Worm (Caenorhabditis elegans) whole organism, L2 larva: ENCODE data around the gene cyk-3.

Experiments used
- C34F6.9 ChIP-seq: fragments of 150-350 bp; optimal IDR thresholded peaks from 2 replicates; lab custom pipeline; 2014; ENCODE audit warnings: missing biosample characterization, missing genetic modification characterization
- F13H6.1 ChIP-seq: sonication (generic microtip); optimal IDR thresholded peaks from 2 replicates; lab custom pipeline; 2016; ENCODE audit warnings: missing genetic modification characterization, missing compliant biosample characterization
- R02D3.7 ChIP-seq: fragments of 150-350 bp; optimal IDR thresholded peaks from 2 replicates; lab custom pipeline; 2014; ENCODE audit warnings: missing biosample characterization, missing genetic modification characterization
- Y55F3AM.14 ChIP-seq: fragments of 200-800 bp; sonication (Bioruptor generic); optimal IDR thresholded peaks from 2 replicates; lab custom pipeline; 2018; ENCODE audit warnings: mild to moderate bottlenecking, missing genetic modification characterization, missing compliant biosample characterization
- alr-1 ChIP-seq: fragments of 150-350 bp; optimal IDR thresholded peaks from 2 replicates; lab custom pipeline; 2014; ENCODE audit warnings: missing biosample characterization, missing genetic modification characterization
- ama-1 ChIP-seq: fragments of 150-350 bp; optimal IDR thresholded peaks from 2 replicates; lab custom pipeline; 2018; ENCODE audit warnings: inconsistent platforms
- blmp-1 ChIP-seq: sonication (generic microtip); optimal IDR thresholded peaks from 2 replicates; lab custom pipeline; 2017; ENCODE audit warnings: missing genetic modification characterization, mild to moderate bottlenecking, missing compliant biosample characterization, antibody characterized with exemption, moderate library complexity; ENCODE audit not compliant: insufficient read depth
- ceh-16 ChIP-seq: fragments of 150-350 bp; optimal IDR thresholded peaks from 2 replicates; lab custom pipeline; 2014; ENCODE audit warnings: missing biosample characterization, missing genetic modification characterization
- ceh-82 ChIP-seq: fragments of 150-350 bp; optimal IDR thresholded peaks from 2 replicates; lab custom pipeline; 2014; ENCODE audit warnings: missing biosample characterization, missing genetic modification characterization
- elt-3 ChIP-seq: sonication (generic microtip); optimal IDR thresholded peaks from 2 replicates; lab custom pipeline; 2017; ENCODE audit warnings: missing biosample characterization, missing genetic modification characterization
- fos-1 ChIP-seq: fragments of 150-350 bp; optimal IDR thresholded peaks from 2 replicates; lab custom pipeline; 2014; ENCODE audit warnings: missing biosample characterization, missing genetic modification characterization
- gmeb-1 ChIP-seq: fragments of 150-350 bp; optimal IDR thresholded peaks from 2 replicates; lab custom pipeline; 2014; ENCODE audit warnings: missing biosample characterization, missing genetic modification characterization
- lin-11 ChIP-seq: fragments of 150-350 bp; sonication (generic microtip); optimal IDR thresholded peaks from 2 replicates; lab custom pipeline; 2014; ENCODE audit warnings: missing biosample characterization, missing genetic modification characterization, inconsistent platforms, mixed read lengths
- lin-13 ChIP-seq: fragments of 150-350 bp; optimal IDR thresholded peaks from 2 replicates; lab custom pipeline; 2014; ENCODE audit warnings: missing biosample characterization, missing genetic modification reagents, missing genetic modification characterization
- lsy-2 ChIP-seq, 2 experiments: fragments of 150-350 bp in 1 of 2; sonication (generic microtip) in 1 of 2; optimal IDR thresholded peaks; 2 replicates each; lab custom pipeline; 2014 to 2017; ENCODE audit warnings: missing biosample characterization in 2 of 2, missing genetic modification characterization in 2 of 2
- mdl-1 ChIP-seq, 2 experiments: fragments of 150-350 bp in 1 of 2; sonication (generic microtip) in 1 of 2; optimal IDR thresholded peaks; 2 replicates each; lab custom pipeline; 2017; ENCODE audit warnings: missing biosample characterization in 2 of 2, missing genetic modification characterization in 2 of 2
- nhr-11 ChIP-seq: fragments of 150-350 bp; optimal IDR thresholded peaks from 2 replicates; lab custom pipeline; 2014; ENCODE audit warnings: missing biosample characterization, missing genetic modification characterization
- nhr-12 ChIP-seq: fragments of 150-350 bp; optimal IDR thresholded peaks from 2 replicates; lab custom pipeline; 2014; ENCODE audit warnings: missing biosample characterization, missing genetic modification characterization
- nhr-21 ChIP-seq: fragments of 150-350 bp; optimal IDR thresholded peaks from 2 replicates; lab custom pipeline; 2014; ENCODE audit warnings: missing biosample characterization, missing genetic modification characterization
- nhr-23 ChIP-seq: fragments of 150-350 bp; optimal IDR thresholded peaks from 2 replicates; lab custom pipeline; 2014; ENCODE audit warnings: missing biosample characterization, missing genetic modification reagents, missing genetic modification characterization
- nhr-237 ChIP-seq: fragments of 150-350 bp; optimal IDR thresholded peaks from 2 replicates; lab custom pipeline; 2014; ENCODE audit warnings: missing biosample characterization, missing genetic modification characterization
- nhr-25 ChIP-seq: fragments of 150-350 bp; sonication (generic microtip); optimal IDR thresholded peaks from 3 replicates; lab custom pipeline; 2014; ENCODE audit warnings: missing biosample characterization, missing genetic modification characterization
- nhr-77 ChIP-seq: fragments of 150-350 bp; optimal IDR thresholded peaks from 2 replicates; lab custom pipeline; 2014; ENCODE audit warnings: missing biosample characterization, missing genetic modification characterization
- peb-1 ChIP-seq: fragments of 150-350 bp; optimal IDR thresholded peaks from 2 replicates; lab custom pipeline; 2014; ENCODE audit warnings: missing biosample characterization, missing genetic modification characterization
- sem-4 ChIP-seq: fragments of 150-350 bp; optimal IDR thresholded peaks from 2 replicates; lab custom pipeline; 2014; ENCODE audit warnings: missing biosample characterization, missing genetic modification reagents, missing genetic modification characterization
- sma-3 ChIP-seq: sonication (generic microtip); optimal IDR thresholded peaks from 2 replicates; lab custom pipeline; 2016; ENCODE audit warnings: missing genetic modification reagents, missing genetic modification characterization, missing compliant biosample characterization
- unc-39 ChIP-seq: fragments of 150-350 bp; optimal IDR thresholded peaks from 2 replicates; lab custom pipeline; 2014; ENCODE audit warnings: missing biosample characterization, missing genetic modification characterization
- unc-55 ChIP-seq: fragments of 150-350 bp; sonication (generic microtip); optimal IDR thresholded peaks from 3 replicates; lab custom pipeline; 2014; ENCODE audit warnings: missing biosample characterization, missing genetic modification reagents, missing genetic modification characterization
- unc-62 ChIP-seq: fragments of 150-350 bp; optimal IDR thresholded peaks from 2 replicates; lab custom pipeline; 2014; ENCODE audit warnings: missing biosample characterization, missing genetic modification reagents, missing genetic modification characterization
- zag-1 ChIP-seq: fragments of 150-350 bp; optimal IDR thresholded peaks from 2 replicates; lab custom pipeline; 2014; ENCODE audit warnings: missing biosample characterization, missing genetic modification characterization
- ztf-1 ChIP-seq: fragments of 200-800 bp; sonication (Bioruptor generic); conservative IDR thresholded peaks from 2 replicates; pipeline ENCODE4 v1.3.6; 2022; ENCODE audit warnings: missing genetic modification characterization, missing compliant biosample characterization
- ztf-11 ChIP-seq: sonication (generic microtip); optimal IDR thresholded peaks from 2 replicates; lab custom pipeline; 2017; ENCODE audit warnings: missing biosample characterization, missing genetic modification characterization

The cyk-3 gene

ce11 chrIII:6056179-6056578 lies 36.2 kb downstream of the cyk-3 start:
- TF ChIP-seq gmeb-1 (tag; lab: Kevin White, UChicago) (no peak), Y55F3AM.14 (GFP tag; lab: Kevin White, UChicago) (no peak), ztf-11 (no peak), sma-3 (GFP tag; lab: Kevin White, UChicago) (no peak), unc-39 (tag; lab: Kevin White, UChicago) (no peak), lin-13 (GFP tag; lab: Kevin White, UChicago) (no peak)

- TF ChIP-seq nhr-12 (tag; lab: Kevin White, UChicago) (no peak), ceh-82 (tag; lab: Kevin White, UChicago) (no peak), mdl-1 (tag; optimal IDR thresholded peaks at IDR 0.05; lab: Kevin White, UChicago) (no peak)
- TF ChIP-seq, all 48 proteins: peak for 0
Measured at ce11 chrIII:6056770-6057169, 36.8 kb downstream of the cyk-3 start, which contains the start of gene clc-10. Gene clc-10 (plus strand): TSS chrIII:6057070.

DNA sequence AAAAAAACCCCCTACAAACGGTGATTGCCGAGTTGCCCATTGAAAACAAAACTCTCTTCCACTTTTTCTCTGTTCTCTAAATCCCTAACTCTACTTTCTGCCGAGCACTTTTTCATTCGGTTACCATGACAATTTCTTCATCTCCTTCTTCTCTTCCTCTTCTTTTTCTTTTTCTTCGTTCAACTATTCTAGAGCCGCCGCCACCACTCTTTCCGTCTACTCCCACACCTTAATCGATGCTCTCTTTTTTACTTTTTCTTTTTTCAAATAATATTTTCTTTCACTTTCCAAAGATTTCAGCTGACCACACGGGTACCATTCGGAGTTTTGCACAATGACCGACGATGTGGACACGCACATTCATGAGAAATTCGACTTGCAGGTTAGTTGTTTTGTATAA lies 47.6 kb downstream of the cyk-3 start, which contains the start of gene mapk-15:
TSS of gene mapk-15 (plus strand) at position 301 of the 400 bp plus-strand sequence.
- no peak for TF ChIP-seq ztf-1
- no peak for TF ChIP-seq unc-55 (GFP tag; lab: Kevin White, UChicago)
- TF ChIP-seq unc-62 (GFP tag; lab: Kevin White, UChicago): no peak
- TF ChIP-seq elt-3 (tag; lab: Kevin White, UChicago): no peak
- no peak for TF ChIP-seq F13H6.1 (tag; lab: Kevin White, UChicago)
- TF ChIP-seq ama-1: no peak
- no peak for TF ChIP-seq ceh-16 (tag; lab: Kevin White, UChicago)
- TF ChIP-seq alr-1 (tag; lab: Kevin White, UChicago): no peak
- no peak for TF ChIP-seq nhr-25 (tag; lab: Kevin White, UChicago)
- no peak for TF ChIP-seq R02D3.7 (tag; lab: Kevin White, UChicago)
- no peak for TF ChIP-seq peb-1 (tag; lab: Kevin White, UChicago)
- no peak for TF ChIP-seq sem-4 (tag; lab: Kevin White, UChicago)
- TF ChIP-seq fos-1: no peak
- TF ChIP-seq gmeb-1 (tag; lab: Kevin White, UChicago): no peak

- TF ChIP-seq zag-1 (tag; lab: Kevin White, UChicago): no peak
- TF ChIP-seq lin-13 (GFP tag; lab: Kevin White, UChicago): no peak
- TF ChIP-seq ceh-16 (tag; lab: Kevin White, UChicago): no peak
- no peak for TF ChIP-seq nhr-23 (tag; lab: Kevin White, UChicago)
- no peak for TF ChIP-seq nhr-25 (tag; lab: Kevin White, UChicago)
- TF ChIP-seq nhr-21 (tag; lab: Kevin White, UChicago): no peak
- no peak for TF ChIP-seq ztf-11
- no peak for TF ChIP-seq blmp-1 (tag; lab: Kevin White, UChicago)
- TF ChIP-seq peb-1 (tag; lab: Kevin White, UChicago): no peak
- no peak for TF ChIP-seq unc-62 (GFP tag; lab: Kevin White, UChicago)
- TF ChIP-seq nhr-12 (tag; lab: Kevin White, UChicago): no peak
- no peak for TF ChIP-seq C34F6.9 (tag; lab: Kevin White, UChicago)
- TF ChIP-seq nhr-237 (tag; lab: Kevin White, UChicago): no peak
- TF ChIP-seq lin-11 (tag; lab: Kevin White, UChicago): no peak
- no peak for TF ChIP-seq fos-1
- TF ChIP-seq nhr-77 (tag; lab: Kevin White, UChicago): no peak
Measured at ce11 chrIII:6072937-6073336, 53.0 kb downstream of the cyk-3 start.

- no peak for TF ChIP-seq nhr-11 (tag; lab: Kevin White, UChicago)
- TF ChIP-seq lin-11 (tag; lab: Kevin White, UChicago): no peak
- TF ChIP-seq lsy-2 (tag; optimal IDR thresholded peaks at IDR 0.05; lab: Kevin White, UChicago): no peak
- peak; percentile 55 for TF ChIP-seq nhr-25 (tag; lab: Kevin White, UChicago)
- peak; percentile 88 for TF ChIP-seq blmp-1 (tag; lab: Kevin White, UChicago)
- TF ChIP-seq, all 48 proteins: peak for 2
Measured at ce11 chrIII:6073673-6074331, 53.8 kb downstream of the cyk-3 start.
